Worm (Caenorhabditis elegans) whole organism, young adult: ENCODE measurements around the gene moc-3.

Experiments
- C06A6.2 ChIP-seq: fragments of 200-800 bp; sonication (Bioruptor generic); conservative IDR thresholded peaks from 2 replicates; pipeline ENCODE4 v1.3.6; 2022; ENCODE audit warnings: missing genetic modification characterization, missing compliant biosample characterization
- F22D6.2 ChIP-seq: sonication (generic microtip); optimal IDR thresholded peaks from 2 replicates; lab custom pipeline; 2016; ENCODE audit warnings: mild to moderate bottlenecking, missing genetic modification characterization, missing compliant biosample characterization
- F37B4.10 ChIP-seq: fragments of 200-800 bp; sonication (Bioruptor generic); IDR thresholded peaks from 2 replicates; pipeline ENCODE4 v1.3.6; 2022; ENCODE audit warnings: missing genetic modification characterization, missing compliant biosample characterization
- F49E8.2 ChIP-seq: sonication (generic microtip); optimal IDR thresholded peaks from 3 replicates; lab custom pipeline; 2017; ENCODE audit warnings: missing genetic modification characterization, mild to moderate bottlenecking, missing compliant biosample characterization, antibody characterized with exemption, moderate library complexity; ENCODE audit not compliant: insufficient read depth
- F55B11.4 ChIP-seq: sonication (generic microtip); optimal IDR thresholded peaks from 2 replicates; lab custom pipeline; 2016; ENCODE audit warnings: missing compliant biosample characterization, missing genetic modification characterization, borderline replicate concordance; ENCODE audit not compliant: insufficient read depth
- F57C9.4 ChIP-seq: sonication (generic microtip); optimal IDR thresholded peaks from 2 replicates; lab custom pipeline; 2017; ENCODE audit warnings: mild to moderate bottlenecking, missing genetic modification characterization, missing compliant biosample characterization
- K11D2.4 ChIP-seq: fragments of 200-800 bp; sonication (Bioruptor generic); IDR thresholded peaks from 2 replicates; pipeline ENCODE4 v1.3.6; 2022; ENCODE audit warnings: missing genetic modification reagents, missing genetic modification characterization, missing compliant biosample characterization
- T26A5.8 ChIP-seq: sonication (generic microtip); optimal IDR thresholded peaks from 2 replicates; lab custom pipeline; 2016; ENCODE audit warnings: missing genetic modification characterization, missing compliant biosample characterization
- Y56A3A.18 ChIP-seq: fragments of 200-800 bp; sonication (Bioruptor generic); IDR thresholded peaks from 2 replicates; pipeline ENCODE4 v1.3.6; 2022; ENCODE audit warnings: missing genetic modification reagents, missing genetic modification characterization, missing compliant biosample characterization
- Y67H2A.10 ChIP-seq: fragments of 200-800 bp; sonication (Bioruptor generic); conservative IDR thresholded peaks from 2 replicates; pipeline ENCODE4 v1.3.6; 2022; ENCODE audit warnings: missing genetic modification reagents, missing genetic modification characterization, missing compliant biosample characterization
- Y79H2A.3 ChIP-seq: fragments of 200-800 bp; sonication (Bioruptor generic); conservative IDR thresholded peaks from 2 replicates; pipeline ENCODE4 v1.3.6; 2022; ENCODE audit warnings: missing genetic modification reagents, missing genetic modification characterization, missing compliant biosample characterization
- ZK185.1 ChIP-seq: sonication (generic microtip); optimal IDR thresholded peaks from 2 replicates; lab custom pipeline; 2016; ENCODE audit warnings: mild to moderate bottlenecking, missing genetic modification characterization, missing compliant biosample characterization; ENCODE audit not compliant: poor library complexity, severe bottlenecking
- ama-1 ChIP-seq, 3 experiments: fragments of 150-350 bp in 1 of 3; sonication (generic microtip) in 2 of 3; optimal IDR thresholded peaks; 2 replicates each; lab custom pipeline; 2014 to 2018; ENCODE audit warnings: missing biosample characterization in 2 of 3, missing genetic modification characterization in 2 of 3, missing genetic modification reagents in 2 of 3
- aptf-3 ChIP-seq: fragments of 200-800 bp; sonication (Bioruptor generic); IDR thresholded peaks from 2 replicates; pipeline ENCODE4 v1.3.6; 2022; ENCODE audit warnings: missing genetic modification characterization, missing compliant biosample characterization
- attf-3 ChIP-seq: fragments of 200-800 bp; sonication (Bioruptor generic); conservative IDR thresholded peaks from 2 replicates; pipeline ENCODE4 v1.3.6; 2022; ENCODE audit warnings: missing genetic modification reagents, missing genetic modification characterization, missing compliant biosample characterization
- bed-1 ChIP-seq: fragments of 200-800 bp; sonication (Bioruptor generic); IDR thresholded peaks from 2 replicates; pipeline ENCODE4 v1.3.6; 2022; ENCODE audit warnings: missing genetic modification reagents, missing genetic modification characterization, missing compliant biosample characterization
- bed-2 ChIP-seq: fragments of 200-800 bp; sonication (Bioruptor generic); IDR thresholded peaks from 2 replicates; pipeline ENCODE4 v1.3.6; 2022; ENCODE audit warnings: missing genetic modification reagents, missing genetic modification characterization, missing compliant biosample characterization
- ceh-27 ChIP-seq: fragments of 200-800 bp; sonication (Bioruptor generic); optimal IDR thresholded peaks from 2 replicates; lab custom pipeline; 2018; ENCODE audit warnings: mild to moderate bottlenecking, missing genetic modification characterization, moderate library complexity, missing compliant biosample characterization
- ceh-79 ChIP-seq: sonication (generic microtip); optimal IDR thresholded peaks from 2 replicates; lab custom pipeline; 2017; ENCODE audit warnings: mild to moderate bottlenecking, missing genetic modification characterization, missing compliant biosample characterization
- ceh-91 ChIP-seq: fragments of 200-800 bp; sonication (Bioruptor generic); IDR thresholded peaks from 2 replicates; pipeline ENCODE4 v1.3.6; 2022; ENCODE audit warnings: missing genetic modification reagents, missing genetic modification characterization, missing compliant biosample characterization
- efl-1 ChIP-seq: fragments of 150-350 bp; optimal IDR thresholded peaks from 2 replicates; lab custom pipeline; 2014; ENCODE audit warnings: missing biosample characterization, missing genetic modification reagents, missing genetic modification characterization
- egl-18 ChIP-seq: fragments of 200-800 bp; sonication (Bioruptor generic); IDR thresholded peaks from 2 replicates; pipeline ENCODE4 v1.3.6; 2022; ENCODE audit warnings: missing genetic modification reagents, missing genetic modification characterization, missing compliant biosample characterization
- egrh-3 ChIP-seq: fragments of 200-800 bp; sonication (Bioruptor generic); IDR thresholded peaks from 2 replicates; pipeline ENCODE4 v1.3.6; 2022; ENCODE audit warnings: missing genetic modification reagents, missing genetic modification characterization, missing compliant biosample characterization
- fkh-3 ChIP-seq: sonication (generic microtip); optimal IDR thresholded peaks from 2 replicates; lab custom pipeline; 2016; ENCODE audit warnings: mild to moderate bottlenecking, missing genetic modification characterization, missing compliant biosample characterization
- him-1 ChIP-seq: sonication (generic microtip); optimal IDR thresholded peaks from 2 replicates; lab custom pipeline; 2016; ENCODE audit warnings: missing genotype, missing genetic modification reagents, missing genetic modification characterization, missing compliant biosample characterization
- hlh-12 ChIP-seq: sonication (generic microtip); optimal IDR thresholded peaks from 2 replicates; lab custom pipeline; 2016; ENCODE audit warnings: missing genetic modification characterization, missing compliant biosample characterization
- hlh-26 ChIP-seq: fragments of 200-800 bp; sonication (Bioruptor generic); conservative IDR thresholded peaks from 2 replicates; pipeline ENCODE4 v1.3.6; 2022; ENCODE audit warnings: missing genetic modification reagents, missing genetic modification characterization, missing compliant biosample characterization
- hsf-1 ChIP-seq: fragments of 200-800 bp; sonication (Bioruptor generic); IDR thresholded peaks from 2 replicates; pipeline ENCODE4 v1.3.6; 2022; ENCODE audit warnings: missing genetic modification reagents, missing genetic modification characterization, missing compliant biosample characterization
- let-526 ChIP-seq: fragments of 200-800 bp; sonication (Bioruptor generic); IDR thresholded peaks from 2 replicates; pipeline ENCODE4 v1.3.6; 2022; ENCODE audit warnings: missing genetic modification reagents, missing genetic modification characterization, missing compliant biosample characterization
- lin-35 ChIP-seq, 3 experiments: fragments of 150-350 bp in 2 of 3; sonication (generic microtip) in 1 of 3; optimal IDR thresholded peaks; 2 replicates each; lab custom pipeline; 2014 to 2018; ENCODE audit warnings: missing biosample characterization in 3 of 3, missing genetic modification characterization in 3 of 3, missing genetic modification reagents in 3 of 3
- lin-40 ChIP-seq: sonication (generic microtip); optimal IDR thresholded peaks from 2 replicates; lab custom pipeline; 2016; ENCODE audit warnings: missing genetic modification characterization, mild to moderate bottlenecking, missing compliant biosample characterization, missing genotype, missing genetic modification reagents
- madf-3 ChIP-seq: fragments of 200-800 bp; sonication (Bioruptor generic); IDR thresholded peaks from 2 replicates; pipeline ENCODE4 v1.3.6; 2022; ENCODE audit warnings: missing genetic modification reagents, missing genetic modification characterization, missing compliant biosample characterization
- madf-8 ChIP-seq: fragments of 200-800 bp; sonication (Bioruptor generic); conservative IDR thresholded peaks from 2 replicates; pipeline ENCODE4 v1.3.6; 2022; ENCODE audit warnings: missing genetic modification reagents, missing genetic modification characterization, missing compliant biosample characterization
- nfya-1 ChIP-seq: sonication (generic microtip); optimal IDR thresholded peaks from 2 replicates; lab custom pipeline; 2017; ENCODE audit warnings: antibody characterized with exemption, missing compliant biosample characterization, missing genetic modification characterization, borderline replicate concordance; ENCODE audit not compliant: insufficient read depth
- nhr-179 ChIP-seq: sonication (generic microtip); optimal IDR thresholded peaks from 2 replicates; lab custom pipeline; 2016; ENCODE audit warnings: mild to moderate bottlenecking, missing genetic modification characterization, missing compliant biosample characterization
- nhr-80 ChIP-seq: sonication (generic microtip); optimal IDR thresholded peaks from 2 replicates; lab custom pipeline; 2016; ENCODE audit warnings: missing genetic modification characterization, missing compliant biosample characterization
- snpc-3.4 ChIP-seq: sonication (generic microtip); optimal IDR thresholded peaks from 2 replicates; lab custom pipeline; 2017; ENCODE audit warnings: missing genetic modification characterization, mild to moderate bottlenecking, missing compliant biosample characterization, antibody characterized with exemption, moderate library complexity, missing genotype, missing genetic modification reagents
- xnd-1 ChIP-seq: sonication (generic microtip); optimal IDR thresholded peaks from 2 replicates; lab custom pipeline; 2016; ENCODE audit warnings: missing genotype, missing genetic modification reagents, missing genetic modification characterization, missing compliant biosample characterization
- zfh-2 ChIP-seq: fragments of 200-800 bp; sonication (Bioruptor generic); conservative IDR thresholded peaks from 2 replicates; pipeline ENCODE4 v1.3.6; 2022; ENCODE audit warnings: missing genetic modification reagents, missing genetic modification characterization, missing compliant biosample characterization
- ztf-18 ChIP-seq: sonication (generic microtip); optimal IDR thresholded peaks from 2 replicates; lab custom pipeline; 2016; ENCODE audit warnings: missing genotype, mild to moderate bottlenecking, missing genetic modification characterization, missing compliant biosample characterization
- ztf-22 ChIP-seq: fragments of 200-800 bp; sonication (Bioruptor generic); optimal IDR thresholded peaks from 2 replicates; lab custom pipeline; 2018; ENCODE audit warnings: mild to moderate bottlenecking, missing genetic modification characterization, moderate library complexity, missing compliant biosample characterization
- ztf-25 ChIP-seq: fragments of 200-800 bp; sonication (Bioruptor generic); IDR thresholded peaks from 2 replicates; pipeline ENCODE4 v1.3.6; 2022; ENCODE audit warnings: missing genetic modification reagents, missing genetic modification characterization, missing compliant biosample characterization
- ztf-26 ChIP-seq: sonication (generic microtip); optimal IDR thresholded peaks from 2 replicates; lab custom pipeline; 2017; ENCODE audit warnings: missing genetic modification characterization, missing compliant biosample characterization
- ztf-28 ChIP-seq: fragments of 200-800 bp; sonication (Bioruptor generic); IDR thresholded peaks from 2 replicates; pipeline ENCODE4 v1.3.6; 2022; ENCODE audit warnings: missing genetic modification reagents, missing genetic modification characterization, missing compliant biosample characterization
- ztf-6 ChIP-seq: fragments of 200-800 bp; sonication (Bioruptor generic); IDR thresholded peaks from 2 replicates; pipeline ENCODE4 v1.3.6; 2022; ENCODE audit warnings: missing genetic modification reagents, missing genetic modification characterization, missing compliant biosample characterization

moc-3 gene

DNA sequence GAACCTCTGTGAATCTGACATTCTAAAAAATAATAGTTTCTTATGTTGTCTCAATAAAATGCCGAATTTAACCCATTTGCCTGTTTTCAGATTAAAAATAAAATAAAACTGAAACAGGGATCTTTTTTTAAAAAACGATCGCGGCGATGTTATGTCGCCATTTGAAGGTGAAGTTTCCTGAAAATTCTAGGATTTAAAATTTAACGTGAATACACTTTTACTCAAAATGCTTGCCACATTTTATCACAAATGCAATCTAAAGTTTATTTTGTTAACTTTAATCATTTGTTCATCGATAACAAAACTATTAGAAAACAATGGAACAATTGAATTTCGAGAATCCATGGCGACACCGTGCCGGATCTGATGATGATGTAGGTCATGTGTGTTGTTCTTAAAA, 30.8 kb upstream of the moc-3 start, which contains the start of gene Y42H9AR.2:
Gene Y42H9AR.2 (plus strand): TSS at position 301 of the 400 bp plus-strand sequence.
- TF ChIP-seq ZK185.1 (tag; lab: Kevin White, UChicago) (no peak), hsf-1 (GFP tag; lab: Robert Waterston, UW) (no peak), T26A5.8 (tag; lab: Kevin White, UChicago) (no peak), let-526 (GFP tag; lab: Robert Waterston, UW) (no peak), ztf-18 (tag; lab: Kevin White, UChicago) (no peak), xnd-1 (tag; lab: Kevin White, UChicago) (no peak), hlh-12 (tag; lab: Kevin White, UChicago) (no peak), attf-3 (no peak), fkh-3 (tag; lab: Kevin White, UChicago) (no peak), him-1 (tag; lab: Kevin White, UChicago) (no peak), F22D6.2 (tag; lab: Kevin White, UChicago) (no peak), egrh-3 (GFP tag; lab: Robert Waterston, UW) (no peak), nfya-1 (tag; lab: Kevin White, UChicago) (no peak), nhr-179 (tag; lab: Kevin White, UChicago) (no peak), F37B4.10 (GFP tag; lab: Robert Waterston, UW) (no peak), ztf-26 (no peak)
- TF ChIP-seq, all 124 proteins: peak for 0

DNA sequence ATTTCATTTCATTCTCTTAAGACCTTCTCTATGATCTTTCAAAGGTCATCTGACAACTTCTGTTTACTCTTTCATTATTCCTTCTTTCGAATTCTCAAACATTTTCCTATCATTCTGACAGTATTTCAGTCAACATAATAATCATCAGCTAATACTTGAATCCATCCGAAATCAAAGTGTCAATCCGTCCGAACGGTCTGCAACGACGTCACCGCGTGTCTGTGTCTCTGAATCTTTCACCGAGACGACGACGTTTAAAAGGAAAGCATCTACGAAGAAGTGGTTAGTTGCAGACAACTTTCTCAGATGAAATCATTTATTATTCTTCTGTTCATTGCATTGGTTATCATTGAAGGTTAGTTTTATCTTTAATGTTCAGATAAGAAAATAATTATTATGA, 28.1 kb upstream of the moc-3 start, which contains the start of gene Y42H9AR.5:
Gene Y42H9AR.5 (plus strand): TSS at position 301 of the 400 bp plus-strand sequence.
- TF ChIP-seq F49E8.2 (tag; lab: Kevin White, UChicago), result no peak
- TF ChIP-seq C06A6.2 (GFP tag; lab: Robert Waterston, UW), result no peak
- no peak for TF ChIP-seq Y67H2A.10 (GFP tag; lab: Robert Waterston, UW)
- no peak for TF ChIP-seq bed-1
- TF ChIP-seq lin-35 (GFP tag; optimal IDR thresholded peaks at IDR 0.05; lab: Kevin White, UChicago), result no peak
- TF ChIP-seq fkh-3 (tag; lab: Kevin White, UChicago), result no peak
- TF ChIP-seq aptf-3 (GFP tag; lab: Robert Waterston, UW), result no peak
- no peak for TF ChIP-seq K11D2.4 (GFP tag; lab: Robert Waterston, UW)
- TF ChIP-seq nhr-80, result no peak
- TF ChIP-seq zfh-2 (GFP tag; lab: Robert Waterston, UW), result no peak
- no peak for TF ChIP-seq ceh-27
- no peak for TF ChIP-seq egl-18 (GFP tag; lab: Robert Waterston, UW)
- no peak for TF ChIP-seq Y56A3A.18
- no peak for TF ChIP-seq ama-1 (optimal IDR thresholded peaks at IDR 0.05; lab: Kevin White, UChicago)
- no peak for TF ChIP-seq ama-1 (GFP tag; optimal IDR thresholded peaks at IDR 0.05; lab: Kevin White, UChicago)
- no peak for TF ChIP-seq Y79H2A.3 (GFP tag; lab: Robert Waterston, UW)
- TF ChIP-seq madf-8, result no peak
- TF ChIP-seq F22D6.2 (tag; lab: Kevin White, UChicago), result no peak
- TF ChIP-seq madf-3, result no peak

DNA sequence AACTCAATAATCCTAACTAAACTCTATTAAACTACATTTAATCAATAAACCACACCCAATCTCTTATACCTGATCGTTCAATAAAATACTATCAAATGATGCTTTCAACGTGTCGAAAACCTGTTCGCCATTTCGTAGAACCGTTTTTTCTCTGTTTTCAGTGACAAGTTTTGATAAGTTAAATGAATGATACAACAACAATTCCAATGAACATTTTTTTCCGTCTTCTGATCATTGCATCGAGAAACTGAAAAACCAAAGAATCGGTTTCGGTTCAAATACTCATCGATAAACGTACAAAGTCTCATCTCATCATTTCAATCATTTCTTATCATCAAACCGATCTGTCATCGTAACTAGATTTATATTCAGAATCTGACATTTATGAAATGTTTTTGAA, 27.2 kb upstream of the moc-3 start:
- TF ChIP-seq ztf-26 (peak; percentile 16), lin-40 (tag; lab: Kevin White, UChicago) (peak; percentile 22), snpc-3.4 (tag; lab: Kevin White, UChicago) (no peak)

DNA sequence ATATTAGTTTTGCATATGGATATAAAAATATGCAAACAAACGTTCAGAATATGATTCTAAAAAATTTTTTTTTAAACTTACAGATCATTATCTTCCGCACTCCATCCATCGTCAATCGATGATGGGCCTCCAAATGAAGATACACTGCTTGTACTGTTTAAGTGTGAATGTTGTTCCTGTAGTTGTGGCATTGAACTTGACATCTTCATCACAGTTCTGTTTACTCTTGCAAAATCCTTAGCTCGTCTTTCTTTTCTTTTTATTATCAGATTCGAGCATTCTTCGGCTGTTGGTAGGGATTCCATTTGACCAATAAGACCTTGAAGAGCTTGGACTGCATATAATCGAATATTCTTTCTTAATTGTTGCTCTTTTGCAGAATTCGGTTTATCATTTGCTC, 25.3 kb upstream of the moc-3 start:
- TF ChIP-seq F57C9.4 (tag; lab: Kevin White, UChicago) (no peak), egl-18 (GFP tag; lab: Robert Waterston, UW) (no peak), ceh-91 (GFP tag; lab: Robert Waterston, UW) (no peak), ztf-28 (GFP tag; lab: Robert Waterston, UW) (no peak), bed-2 (GFP tag; lab: Robert Waterston, UW) (no peak), ceh-79 (no peak), ztf-6 (no peak), ztf-22 (GFP tag; lab: Kevin White, UChicago) (no peak), ztf-25 (no peak), hlh-26 (GFP tag; lab: Robert Waterston, UW) (no peak), aptf-3 (GFP tag; lab: Robert Waterston, UW) (no peak), efl-1 (GFP tag; lab: Kevin White, UChicago) (no peak), F37B4.10 (GFP tag; lab: Robert Waterston, UW) (no peak), F55B11.4 (tag; lab: Kevin White, UChicago) (no peak)
